Worm (Caenorhabditis elegans) whole organism, L1 larva: ENCODE measurements around the gene F25B3.5.

Experiments used
- C34B4.2 ChIP-seq: sonication (generic microtip); optimal IDR thresholded peaks from 2 replicates; lab custom pipeline; 2017; ENCODE audit warnings: mild to moderate bottlenecking, missing genetic modification characterization, missing compliant biosample characterization
- Y116A8C.19 ChIP-seq: sonication (generic microtip); optimal IDR thresholded peaks from 2 replicates; lab custom pipeline; 2016; ENCODE audit warnings: missing compliant biosample characterization, missing genetic modification characterization, borderline replicate concordance
- aha-1 ChIP-seq: fragments of 150-350 bp; optimal IDR thresholded peaks from 2 replicates; lab custom pipeline; 2014; ENCODE audit warnings: missing biosample characterization, missing genetic modification characterization
- alr-1 ChIP-seq: fragments of 200-800 bp; sonication (Bioruptor generic); optimal IDR thresholded peaks from 2 replicates; lab custom pipeline; 2018; ENCODE audit warnings: borderline replicate concordance, mild to moderate bottlenecking, missing genetic modification characterization, missing compliant biosample characterization
- blmp-1 ChIP-seq: fragments of 150-350 bp; optimal IDR thresholded peaks from 2 replicates; lab custom pipeline; 2014; ENCODE audit warnings: missing biosample characterization, missing genetic modification characterization
- ceh-63 ChIP-seq: fragments of 200-800 bp; sonication (Bioruptor generic); optimal IDR thresholded peaks from 2 replicates; lab custom pipeline; 2018; ENCODE audit warnings: mild to moderate bottlenecking, missing genetic modification characterization, missing compliant biosample characterization
- ceh-88 ChIP-seq: fragments of 200-800 bp; sonication (Bioruptor generic); IDR thresholded peaks from 2 replicates; pipeline ENCODE4 v1.3.6; 2022; ENCODE audit warnings: missing genetic modification characterization, missing compliant biosample characterization
- ces-1 ChIP-seq: fragments of 150-350 bp; optimal IDR thresholded peaks from 2 replicates; lab custom pipeline; 2014; ENCODE audit warnings: missing biosample characterization, missing genetic modification reagents, missing genetic modification characterization
- efl-1 ChIP-seq, 4 experiments: fragments of 150-350 bp; optimal IDR thresholded peaks in 3 of 4; peaks in 1 of 4; 1 replicate in 1 of 4; 2 replicates in 3 of 4; lab custom pipeline; 2014; ENCODE audit warnings: missing biosample characterization in 2 of 4, missing genetic modification characterization in 2 of 4, missing genetic modification reagents in 2 of 4
- egl-13 ChIP-seq: sonication (generic microtip); optimal IDR thresholded peaks from 2 replicates; lab custom pipeline; 2016; ENCODE audit warnings: missing genotype, missing genetic modification reagents, missing genetic modification characterization, missing compliant biosample characterization
- elt-2 ChIP-seq: sonication (generic microtip); optimal IDR thresholded peaks from 2 replicates; lab custom pipeline; 2016; ENCODE audit warnings: missing genetic modification characterization, mild to moderate bottlenecking, inconsistent platforms, missing compliant biosample characterization, missing genetic modification reagents
- elt-3 ChIP-seq, 6 experiments: fragments of 150-350 bp in 1 of 6; sonication (generic microtip); optimal IDR thresholded peaks; 2 replicates each; lab custom pipeline; 2017 to 2018; ENCODE audit warnings: missing biosample characterization in 6 of 6, missing genetic modification characterization in 6 of 6, inconsistent platforms in 1 of 6
- ets-5 ChIP-seq: fragments of 200-800 bp; sonication (Bioruptor generic); IDR thresholded peaks from 2 replicates; pipeline ENCODE4 v1.3.6; 2022; ENCODE audit warnings: missing genetic modification characterization, missing compliant biosample characterization
- fkh-8 ChIP-seq: sonication (generic microtip); optimal IDR thresholded peaks from 2 replicates; lab custom pipeline; 2016; ENCODE audit warnings: mild to moderate bottlenecking, missing genetic modification characterization, missing compliant biosample characterization
- hlh-17 ChIP-seq: fragments of 200-800 bp; sonication (Bioruptor generic); optimal IDR thresholded peaks from 2 replicates; lab custom pipeline; 2018; ENCODE audit warnings: missing genetic modification characterization, mild to moderate bottlenecking, missing compliant biosample characterization, moderate library complexity, borderline replicate concordance
- hlh-4 ChIP-seq: sonication (generic microtip); optimal IDR thresholded peaks from 2 replicates; lab custom pipeline; 2016; ENCODE audit warnings: mild to moderate bottlenecking, missing genetic modification characterization, missing compliant biosample characterization
- hpl-2 ChIP-seq: fragments of 150-350 bp; optimal IDR thresholded peaks from 2 replicates; lab custom pipeline; 2014; ENCODE audit warnings: missing biosample characterization, missing genetic modification reagents, missing genetic modification characterization
- irx-1 ChIP-seq: sonication (generic microtip); optimal IDR thresholded peaks from 2 replicates; lab custom pipeline; 2016; ENCODE audit warnings: missing genetic modification characterization, missing compliant biosample characterization
- isw-1 ChIP-seq: fragments of 200-800 bp; sonication (Bioruptor generic); IDR thresholded peaks from 2 replicates; pipeline ENCODE4 v1.3.6; 2022; ENCODE audit warnings: missing genetic modification characterization, missing compliant biosample characterization
- jun-1 ChIP-seq: fragments of 150-350 bp; optimal IDR thresholded peaks from 2 replicates; lab custom pipeline; 2014; ENCODE audit warnings: missing biosample characterization, missing genetic modification reagents, missing genetic modification characterization
- lin-35 ChIP-seq, 2 experiments: fragments of 150-350 bp; optimal IDR thresholded peaks; 2 replicates each; lab custom pipeline; 2014; ENCODE audit warnings: missing biosample characterization in 2 of 2, missing genetic modification characterization in 2 of 2, missing genetic modification reagents in 2 of 2
- lin-39 ChIP-seq: fragments of 150-350 bp; optimal IDR thresholded peaks from 2 replicates; lab custom pipeline; 2014; ENCODE audit warnings: missing biosample characterization, missing genetic modification reagents, missing genetic modification characterization
- lsy-2 ChIP-seq, 2 experiments: fragments of 150-350 bp; optimal IDR thresholded peaks; 2 replicates each; lab custom pipeline; 2014; ENCODE audit warnings: missing biosample characterization in 2 of 2, missing genetic modification characterization in 2 of 2
- mab-9 ChIP-seq: fragments of 200-800 bp; sonication (Bioruptor generic); IDR thresholded peaks from 2 replicates; pipeline ENCODE4 v1.3.6; 2022; ENCODE audit warnings: missing genetic modification reagents, missing genetic modification characterization, missing compliant biosample characterization
- mep-1 ChIP-seq: fragments of 150-350 bp; optimal IDR thresholded peaks from 2 replicates; lab custom pipeline; 2014; ENCODE audit warnings: missing biosample characterization, missing genetic modification characterization
- nhr-12 ChIP-seq: sonication (generic microtip); optimal IDR thresholded peaks from 2 replicates; lab custom pipeline; 2017; ENCODE audit warnings: missing biosample characterization, missing genetic modification characterization
- nhr-20 ChIP-seq: sonication (generic microtip); optimal IDR thresholded peaks from 2 replicates; lab custom pipeline; 2016; ENCODE audit warnings: mild to moderate bottlenecking, missing genetic modification characterization, missing compliant biosample characterization
- nhr-28 ChIP-seq: fragments of 150-350 bp; optimal IDR thresholded peaks from 2 replicates; lab custom pipeline; 2014; ENCODE audit warnings: missing biosample characterization, missing genetic modification characterization
- nhr-71 ChIP-seq: sonication (generic microtip); optimal IDR thresholded peaks from 2 replicates; lab custom pipeline; 2016; ENCODE audit warnings: mild to moderate bottlenecking, missing genetic modification characterization, moderate library complexity, missing compliant biosample characterization
- nhr-76 ChIP-seq: sonication (generic microtip); optimal IDR thresholded peaks from 2 replicates; lab custom pipeline; 2017; ENCODE audit warnings: missing biosample characterization, missing genetic modification characterization
- nhr-85 ChIP-seq: sonication (generic microtip); peaks from one replicate; lab custom pipeline; 2016; ENCODE audit warnings: missing genetic modification characterization, inconsistent platforms, missing compliant biosample characterization
- pag-3 ChIP-seq: sonication (generic microtip); optimal IDR thresholded peaks from 2 replicates; lab custom pipeline; 2017; ENCODE audit warnings: missing genetic modification characterization, mild to moderate bottlenecking, missing compliant biosample characterization, antibody characterized with exemption, borderline replicate concordance; ENCODE audit not compliant: insufficient read depth
- pax-3 ChIP-seq: fragments of 200-800 bp; sonication (Bioruptor generic); optimal IDR thresholded peaks from 2 replicates; lab custom pipeline; 2018; ENCODE audit warnings: mild to moderate bottlenecking, missing genetic modification characterization, moderate library complexity, missing compliant biosample characterization
- pqm-1 ChIP-seq: sonication (generic microtip); optimal IDR thresholded peaks from 3 replicates; lab custom pipeline; 2017; ENCODE audit warnings: missing biosample characterization, missing genetic modification characterization
- rnt-1 ChIP-seq: sonication (generic microtip); optimal IDR thresholded peaks from 2 replicates; lab custom pipeline; 2016; ENCODE audit warnings: mild to moderate bottlenecking, missing genetic modification characterization, moderate library complexity, missing compliant biosample characterization
- skn-1 ChIP-seq: fragments of 150-350 bp; optimal IDR thresholded peaks from 2 replicates; lab custom pipeline; 2014; ENCODE audit warnings: missing biosample characterization, missing genetic modification characterization
- snpc-4 ChIP-seq: fragments of 150-350 bp; optimal IDR thresholded peaks from 2 replicates; lab custom pipeline; 2014; ENCODE audit warnings: missing biosample characterization, missing genetic modification characterization
- snu-23 ChIP-seq: sonication (generic microtip); optimal IDR thresholded peaks from 2 replicates; lab custom pipeline; 2016; ENCODE audit warnings: missing genetic modification characterization, missing compliant biosample characterization
- sox-4 ChIP-seq: sonication (generic microtip); optimal IDR thresholded peaks from 2 replicates; lab custom pipeline; 2016; ENCODE audit warnings: missing genetic modification characterization, missing compliant biosample characterization
- sup-37 ChIP-seq: fragments of 200-800 bp; sonication (Bioruptor generic); optimal IDR thresholded peaks from 2 replicates; lab custom pipeline; 2018; ENCODE audit warnings: mild to moderate bottlenecking, missing genetic modification characterization, missing compliant biosample characterization
- swsn-7 ChIP-seq: sonication (generic microtip); optimal IDR thresholded peaks from 2 replicates; lab custom pipeline; 2016; ENCODE audit warnings: missing genetic modification characterization, missing compliant biosample characterization
- tlp-1 ChIP-seq: fragments of 150-350 bp; optimal IDR thresholded peaks from 2 replicates; lab custom pipeline; 2014; ENCODE audit warnings: missing biosample characterization, missing genetic modification characterization
- unc-130 ChIP-seq: fragments of 150-350 bp; optimal IDR thresholded peaks from 2 replicates; lab custom pipeline; 2017; ENCODE audit warnings: missing biosample characterization, missing genetic modification characterization, inconsistent platforms
- vab-15 ChIP-seq: sonication (generic microtip); optimal IDR thresholded peaks from 2 replicates; lab custom pipeline; 2017; ENCODE audit warnings: missing genotype, mild to moderate bottlenecking, missing genetic modification characterization, missing compliant biosample characterization
- xbp-1 ChIP-seq: sonication (generic microtip); optimal IDR thresholded peaks from 2 replicates; lab custom pipeline; 2016; ENCODE audit warnings: missing genetic modification characterization, missing compliant biosample characterization
- zag-1 ChIP-seq: fragments of 150-350 bp; optimal IDR thresholded peaks from 2 replicates; lab custom pipeline; 2014; ENCODE audit warnings: missing biosample characterization, missing genetic modification characterization
- ztf-11 ChIP-seq, 2 experiments: sonication (generic microtip); optimal IDR thresholded peaks; 2 replicates each; lab custom pipeline; 2016 to 2017; ENCODE audit warnings: missing genetic modification characterization in 2 of 2, missing biosample characterization in 1 of 2, missing compliant biosample characterization in 1 of 2
- ztf-4 ChIP-seq: fragments of 150-350 bp; optimal IDR thresholded peaks from 2 replicates; lab custom pipeline; 2014; ENCODE audit warnings: missing biosample characterization, missing genetic modification characterization

The F25B3.5 gene

DNA sequence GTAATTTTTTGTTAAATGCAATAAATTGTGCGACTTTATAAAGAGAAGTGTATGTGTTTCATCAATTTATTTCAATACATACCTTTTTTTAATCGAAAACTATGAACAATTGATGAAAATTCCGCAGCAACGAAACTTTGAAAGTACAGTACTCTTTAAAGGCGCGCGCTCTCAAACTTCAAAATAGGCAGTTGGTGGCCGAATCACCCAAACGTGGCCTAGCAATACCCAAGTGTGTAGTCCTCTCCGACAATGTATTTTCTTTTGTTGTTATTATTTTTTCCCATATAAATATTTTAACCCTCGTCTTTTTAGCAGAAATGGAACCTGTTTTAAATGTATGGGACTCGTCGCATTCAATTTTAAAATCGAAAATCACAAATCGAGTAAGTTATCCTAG lies 33.6 kb downstream of the F25B3.5 start, which contains the start of gene C50F4.4 (continued):
- TF ChIP-seq mab-9 (GFP tag; lab: Robert Waterston, UW) (0 out of 2 replicates have a peak, but pooled peaks have one; percentile 49), nhr-76 (no peak), efl-1 (optimal IDR thresholded peaks at IDR 0.05; lab: Kevin White, UChicago) (peak; percentile 32 to 56), efl-1 (GFP tag; optimal IDR thresholded peaks at IDR 0.05 in 1 of 2; lab: Kevin White, UChicago) (peak; percentile 49 to 94), lsy-2 (tag; optimal IDR thresholded peaks at IDR 0.05; lab: Kevin White, UChicago) (peak in 1 of 2 experiments; percentile 61), isw-1 (no peak), sup-37 (GFP tag; lab: Kevin White, UChicago) (no peak), rnt-1 (tag; lab: Kevin White, UChicago) (peak; percentile 93), unc-130 (tag; lab: Kevin White, UChicago) (peak; percentile 46), blmp-1 (tag; lab: Kevin White, UChicago) (no peak), hlh-17 (GFP tag; lab: Kevin White, UChicago) (no peak), pqm-1 (tag; lab: Kevin White, UChicago) (no peak), tlp-1 (tag; lab: Kevin White, UChicago) (no peak), mep-1 (peak; percentile 12), hpl-2 (GFP tag; lab: Kevin White, UChicago) (no peak), elt-3 (tag; optimal IDR thresholded peaks at IDR 0.05; lab: Kevin White, UChicago) (no peak), pax-3 (tag; lab: Kevin White, UChicago) (peak; percentile 32), ztf-11 (tag; optimal IDR thresholded peaks at IDR 0.05; lab: Kevin White, UChicago) (peak in 1 of 2 experiments; percentile 67), fkh-8 (peak; percentile 15), ztf-4 (tag; lab: Kevin White, UChicago) (no peak), nhr-71 (peak; percentile 69), swsn-7 (tag; lab: Kevin White, UChicago) (peak; percentile 59), elt-2 (tag; lab: Kevin White, UChicago) (no peak), lin-39 (tag; lab: Kevin White, UChicago) (peak; percentile 7), xbp-1 (peak; percentile 62), irx-1 (peak; percentile 70)

DNA sequence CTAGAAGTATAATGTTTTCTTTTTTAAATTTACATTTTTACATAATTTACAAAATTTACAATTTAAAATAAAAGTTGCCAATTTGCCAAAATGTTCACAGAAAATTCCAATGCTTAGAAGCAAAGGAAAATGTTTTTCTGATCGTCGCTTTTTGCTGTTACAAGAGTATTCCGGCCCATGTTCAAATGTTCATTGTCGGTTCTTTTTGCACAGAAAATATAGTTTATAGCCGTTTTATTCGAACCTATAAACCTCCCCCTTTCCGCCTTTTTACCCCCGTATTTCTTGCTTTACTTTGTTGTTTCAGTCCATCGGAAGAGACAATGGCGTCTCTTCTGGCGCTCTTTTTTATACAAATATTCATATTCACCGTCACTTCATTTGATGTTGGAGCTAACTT lies 35.5 kb downstream of the F25B3.5 start, which contains the start of gene tag-329:
tag-329 (plus strand) TSS at position 301 of the 400 bp plus-strand sequence.
- TF ChIP-seq sox-4 (no peak), mab-9 (GFP tag; lab: Robert Waterston, UW) (no peak), vab-15 (tag; lab: Kevin White, UChicago) (no peak), ztf-4 (tag; lab: Kevin White, UChicago) (no peak), ces-1 (GFP tag; lab: Kevin White, UChicago) (no peak), jun-1 (tag; lab: Kevin White, UChicago) (no peak), nhr-85 (tag; lab: Kevin White, UChicago) (no peak), C34B4.2 (no peak), zag-1 (tag; lab: Kevin White, UChicago) (no peak), alr-1 (tag; lab: Kevin White, UChicago) (no peak), nhr-28 (tag; lab: Kevin White, UChicago) (no peak), hlh-17 (GFP tag; lab: Kevin White, UChicago) (no peak), ztf-11 (tag; optimal IDR thresholded peaks at IDR 0.05; lab: Kevin White, UChicago) (no peak), lin-39 (tag; lab: Kevin White, UChicago) (no peak), ets-5 (GFP tag; lab: Robert Waterston, UW) (no peak)

DNA sequence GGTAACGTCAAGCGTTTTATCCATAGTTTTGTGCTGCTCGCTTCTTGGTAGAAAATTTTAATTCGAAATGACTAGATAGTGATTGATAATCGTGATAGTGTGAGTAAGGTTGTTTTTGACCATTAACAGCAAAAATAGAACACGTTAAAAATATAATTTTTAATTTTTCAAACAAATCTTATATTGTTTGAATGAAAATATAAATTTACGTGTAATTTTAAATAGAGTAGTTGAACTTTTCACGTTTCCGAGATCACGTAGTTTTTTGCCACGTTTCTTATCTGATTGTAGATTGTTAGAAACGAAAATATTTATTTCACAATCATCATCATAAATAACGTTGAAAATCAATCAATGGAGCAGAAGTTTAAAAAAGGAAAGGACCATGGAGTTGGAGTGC lies 38.6 kb downstream of the F25B3.5 start, which contains the start of the genes C50F4.10 and pfk-1.2:
C50F4.10 (minus strand) TSS at position 101 of the 400 bp plus-strand sequence.
pfk-1.2 (plus strand) TSS at position 325 of the 400 bp plus-strand sequence.
- TF ChIP-seq mep-1 (no peak), aha-1 (no peak), Y116A8C.19 (tag; lab: Kevin White, UChicago) (no peak), nhr-12 (tag; lab: Kevin White, UChicago) (no peak), irx-1 (no peak), isw-1 (no peak), xbp-1 (no peak), nhr-76 (no peak), skn-1 (tag; lab: Kevin White, UChicago) (no peak), lin-35 (GFP tag; optimal IDR thresholded peaks at IDR 0.05; lab: Kevin White, UChicago) (no peak), snu-23 (GFP tag; lab: Kevin White, UChicago) (no peak), snpc-4 (no peak), ceh-63 (GFP tag; lab: Kevin White, UChicago) (no peak), hlh-4 (tag; lab: Kevin White, UChicago) (no peak), pag-3 (tag; lab: Kevin White, UChicago) (no peak), nhr-28 (tag; lab: Kevin White, UChicago) (no peak), ceh-88 (GFP tag; lab: Robert Waterston, UW) (no peak), nhr-20 (tag; lab: Kevin White, UChicago) (no peak), sup-37 (GFP tag; lab: Kevin White, UChicago) (no peak), egl-13 (tag; lab: Kevin White, UChicago) (no peak)
